Fruit fly (Drosophila melanogaster): Measurements from ENCODE around the gene CG42537.

DNA sequence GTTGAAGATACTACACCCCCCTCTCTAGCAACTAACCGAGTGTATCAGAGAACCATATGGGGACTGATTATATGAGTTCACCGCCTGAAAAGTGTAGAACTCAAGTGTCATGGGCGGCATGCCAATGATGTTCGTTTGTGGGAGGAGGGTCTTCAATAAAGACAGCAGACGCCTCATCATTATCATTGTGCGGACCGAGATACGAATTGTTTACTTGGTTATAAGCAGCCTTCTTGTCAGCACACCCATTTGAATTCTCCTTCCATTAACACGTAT, 16.6 kb downstream of the CG42537 start:
- TF ChIP-seq tj (GFP tag; optimal IDR thresholded peaks at IDR 0.05) (no peak), CG7045 (GFP tag; optimal IDR thresholded peaks at IDR 0.05) (no peak), pad (GFP tag; optimal IDR thresholded peaks at IDR 0.05) (no peak), Hr96 (GFP tag; optimal IDR thresholded peaks at IDR 0.05) (no peak), Crg-1 (GFP tag; optimal IDR thresholded peaks at IDR 0.05) (no peak), CG33017 (tag; optimal IDR thresholded peaks at IDR 0.05) (no peak)
